Worm (Caenorhabditis elegans) whole organism, young adult: ENCODE measurements around the gene txt-10.

ENCODE experiments used
- B0019.2 ChIP-seq: fragments of 200-800 bp; sonication (Bioruptor generic); conservative IDR thresholded peaks from 2 replicates; pipeline ENCODE4 v1.3.6; 2022; ENCODE audit warnings: missing genetic modification reagents, missing genetic modification characterization, missing compliant biosample characterization
- B0035.1 ChIP-seq: sonication (generic microtip); optimal IDR thresholded peaks from 2 replicates; lab custom pipeline; 2016; ENCODE audit warnings: missing genetic modification characterization, mild to moderate bottlenecking, missing compliant biosample characterization, missing genotype, missing genetic modification reagents
- C17E4.6 ChIP-seq: fragments of 200-800 bp; sonication (Bioruptor generic); IDR thresholded peaks from 2 replicates; pipeline ENCODE4 v1.3.6; 2022; ENCODE audit warnings: missing genetic modification reagents, missing genetic modification characterization, missing compliant biosample characterization
- F23B12.7 ChIP-seq: sonication (generic microtip); optimal IDR thresholded peaks from 2 replicates; lab custom pipeline; 2017; ENCODE audit warnings: missing genetic modification characterization, mild to moderate bottlenecking, missing compliant biosample characterization, antibody characterized with exemption, moderate library complexity; ENCODE audit not compliant: insufficient read depth
- F37B4.10 ChIP-seq: fragments of 200-800 bp; sonication (Bioruptor generic); IDR thresholded peaks from 2 replicates; pipeline ENCODE4 v1.3.6; 2022; ENCODE audit warnings: missing genetic modification characterization, missing compliant biosample characterization
- F52B5.7 ChIP-seq: sonication (generic microtip); optimal IDR thresholded peaks from 2 replicates; lab custom pipeline; 2016; ENCODE audit warnings: mild to moderate bottlenecking, missing genetic modification characterization, missing compliant biosample characterization
- F57C9.4 ChIP-seq: sonication (generic microtip); optimal IDR thresholded peaks from 2 replicates; lab custom pipeline; 2017; ENCODE audit warnings: mild to moderate bottlenecking, missing genetic modification characterization, missing compliant biosample characterization
- K12H6.12 ChIP-seq: fragments of 200-800 bp; sonication (Bioruptor generic); optimal IDR thresholded peaks from 2 replicates; lab custom pipeline; 2018; ENCODE audit warnings: mild to moderate bottlenecking, missing genetic modification characterization, missing compliant biosample characterization
- Y53G8AR.9 ChIP-seq: fragments of 200-800 bp; sonication (Bioruptor generic); conservative IDR thresholded peaks from 2 replicates; pipeline ENCODE4 v1.3.6; 2022; ENCODE audit warnings: missing genetic modification reagents, missing genetic modification characterization, missing compliant biosample characterization
- ama-1 ChIP-seq, 3 experiments: fragments of 150-350 bp in 1 of 3; sonication (generic microtip) in 2 of 3; optimal IDR thresholded peaks; 2 replicates each; lab custom pipeline; 2014 to 2018; ENCODE audit warnings: missing biosample characterization in 2 of 3, missing genetic modification characterization in 2 of 3, missing genetic modification reagents in 2 of 3
- athp-1 ChIP-seq: sonication (generic microtip); optimal IDR thresholded peaks from 2 replicates; lab custom pipeline; 2017; ENCODE audit warnings: mild to moderate bottlenecking, missing genetic modification characterization, missing compliant biosample characterization
- attf-6 ChIP-seq: fragments of 200-800 bp; sonication (Bioruptor generic); IDR thresholded peaks from 2 replicates; pipeline ENCODE4 v1.3.6; 2022; ENCODE audit warnings: missing genetic modification reagents, missing genetic modification characterization, missing compliant biosample characterization
- ceh-100 ChIP-seq: fragments of 200-800 bp; sonication (Bioruptor generic); IDR thresholded peaks from 2 replicates; pipeline ENCODE4 v1.3.6; 2022; ENCODE audit warnings: missing genetic modification reagents, missing genetic modification characterization, missing compliant biosample characterization
- ceh-58 ChIP-seq: fragments of 200-800 bp; sonication (Bioruptor generic); IDR thresholded peaks from 2 replicates; pipeline ENCODE4 v1.3.6; 2022; ENCODE audit warnings: missing genetic modification characterization, missing compliant biosample characterization
- ceh-91 ChIP-seq: fragments of 200-800 bp; sonication (Bioruptor generic); IDR thresholded peaks from 2 replicates; pipeline ENCODE4 v1.3.6; 2022; ENCODE audit warnings: missing genetic modification reagents, missing genetic modification characterization, missing compliant biosample characterization
- chd-7 ChIP-seq: sonication (generic microtip); optimal IDR thresholded peaks from 2 replicates; lab custom pipeline; 2016; ENCODE audit warnings: mild to moderate bottlenecking, missing genetic modification characterization, moderate library complexity, missing compliant biosample characterization
- dpff-1 ChIP-seq: sonication (generic microtip); optimal IDR thresholded peaks from 2 replicates; lab custom pipeline; 2017; ENCODE audit warnings: mild to moderate bottlenecking, missing genetic modification characterization, missing compliant biosample characterization
- egl-44 ChIP-seq: fragments of 200-800 bp; sonication (Bioruptor generic); IDR thresholded peaks from 2 replicates; pipeline ENCODE4 v1.3.6; 2022; ENCODE audit warnings: missing genetic modification reagents, missing genetic modification characterization, missing compliant biosample characterization
- let-526 ChIP-seq: fragments of 200-800 bp; sonication (Bioruptor generic); IDR thresholded peaks from 2 replicates; pipeline ENCODE4 v1.3.6; 2022; ENCODE audit warnings: missing genetic modification reagents, missing genetic modification characterization, missing compliant biosample characterization
- lin-35 ChIP-seq, 3 experiments: fragments of 150-350 bp in 2 of 3; sonication (generic microtip) in 1 of 3; optimal IDR thresholded peaks; 2 replicates each; lab custom pipeline; 2014 to 2018; ENCODE audit warnings: missing biosample characterization in 3 of 3, missing genetic modification characterization in 3 of 3, missing genetic modification reagents in 3 of 3
- lsl-1 ChIP-seq: fragments of 200-800 bp; sonication (Bioruptor generic); optimal IDR thresholded peaks from 2 replicates; lab custom pipeline; 2018; ENCODE audit warnings: mild to moderate bottlenecking, missing genetic modification characterization, moderate library complexity, missing compliant biosample characterization
- madf-10 ChIP-seq: sonication (generic microtip); optimal IDR thresholded peaks from 2 replicates; lab custom pipeline; 2016; ENCODE audit warnings: mild to moderate bottlenecking, missing genetic modification characterization, missing compliant biosample characterization
- mcd-1 ChIP-seq: fragments of 200-800 bp; sonication (Bioruptor generic); IDR thresholded peaks from 2 replicates; pipeline ENCODE4 v1.3.6; 2022; ENCODE audit warnings: missing genetic modification reagents, missing genetic modification characterization, missing compliant biosample characterization
- nfya-2 ChIP-seq: fragments of 200-800 bp; sonication (Bioruptor generic); IDR thresholded peaks from 2 replicates; pipeline ENCODE4 v1.3.6; 2022; ENCODE audit warnings: missing genetic modification reagents, missing genetic modification characterization, missing compliant biosample characterization
- nhr-120 ChIP-seq: fragments of 200-800 bp; sonication (Bioruptor generic); IDR thresholded peaks from 2 replicates; pipeline ENCODE4 v1.3.6; 2022; ENCODE audit warnings: missing genetic modification characterization, missing compliant biosample characterization
- nhr-179 ChIP-seq: sonication (generic microtip); optimal IDR thresholded peaks from 2 replicates; lab custom pipeline; 2016; ENCODE audit warnings: mild to moderate bottlenecking, missing genetic modification characterization, missing compliant biosample characterization
- pha-4 ChIP-seq: fragments of 150-350 bp; sonication (generic microtip); optimal IDR thresholded peaks from 2 replicates; lab custom pipeline; 2014; ENCODE audit warnings: missing biosample characterization, missing genetic modification reagents, missing genetic modification characterization
- rec-8 ChIP-seq, 2 experiments: sonication (generic microtip); optimal IDR thresholded peaks; 2 replicates each; lab custom pipeline; 2016; ENCODE audit warnings: mild to moderate bottlenecking in 2 of 2, missing genetic modification characterization in 2 of 2, missing genetic modification reagents in 2 of 2, missing genotype in 2 of 2, missing biosample characterization in 1 of 2, missing compliant biosample characterization in 1 of 2, moderate library complexity in 1 of 2
- repo-1 ChIP-seq: sonication (generic microtip); optimal IDR thresholded peaks from 2 replicates; lab custom pipeline; 2017; ENCODE audit warnings: mild to moderate bottlenecking, missing genetic modification characterization, missing compliant biosample characterization
- zfh-2 ChIP-seq: fragments of 200-800 bp; sonication (Bioruptor generic); conservative IDR thresholded peaks from 2 replicates; pipeline ENCODE4 v1.3.6; 2022; ENCODE audit warnings: missing genetic modification reagents, missing genetic modification characterization, missing compliant biosample characterization
- zim-3 ChIP-seq: sonication (generic microtip); optimal IDR thresholded peaks from 2 replicates; lab custom pipeline; 2017; ENCODE audit warnings: mild to moderate bottlenecking, missing genetic modification characterization, moderate library complexity, missing compliant biosample characterization
- ztf-22 ChIP-seq: fragments of 200-800 bp; sonication (Bioruptor generic); optimal IDR thresholded peaks from 2 replicates; lab custom pipeline; 2018; ENCODE audit warnings: mild to moderate bottlenecking, missing genetic modification characterization, moderate library complexity, missing compliant biosample characterization

txt-10 gene

ce11 chrV:10516702-10517101 lies 15.9 kb downstream of the txt-10 start:
- TF ChIP-seq let-526 (GFP tag; lab: Robert Waterston, UW): no peak
- TF ChIP-seq ztf-22 (GFP tag; lab: Kevin White, UChicago): no peak
- TF ChIP-seq K12H6.12 (tag; lab: Kevin White, UChicago): no peak
- TF ChIP-seq zfh-2 (GFP tag; lab: Robert Waterston, UW): no peak
- TF ChIP-seq nhr-120 (GFP tag; lab: Robert Waterston, UW): no peak
- TF ChIP-seq F37B4.10 (GFP tag; lab: Robert Waterston, UW): no peak
- TF ChIP-seq repo-1 (tag; lab: Kevin White, UChicago): no peak
- no peak for TF ChIP-seq B0035.1 (tag; lab: Kevin White, UChicago)
- TF ChIP-seq nfya-2 (GFP tag; lab: Robert Waterston, UW): no peak
- TF ChIP-seq rec-8 (tag; optimal IDR thresholded peaks at IDR 0.05; lab: Kevin White, UChicago): no peak
- TF ChIP-seq nhr-179 (tag; lab: Kevin White, UChicago): no peak
- TF ChIP-seq ceh-91 (GFP tag; lab: Robert Waterston, UW): no peak

- no peak for TF ChIP-seq athp-1 (tag; lab: Kevin White, UChicago)
- TF ChIP-seq pha-4: no peak
- no peak for TF ChIP-seq ceh-58 (GFP tag; lab: Robert Waterston, UW)
- no peak for TF ChIP-seq F23B12.7 (tag; lab: Kevin White, UChicago)
- TF ChIP-seq madf-10 (tag; lab: Kevin White, UChicago): no peak
- no peak for TF ChIP-seq chd-7 (tag; lab: Kevin White, UChicago)
- TF ChIP-seq dpff-1 (tag; lab: Kevin White, UChicago): no peak
- no peak for TF ChIP-seq F52B5.7
- no peak for TF ChIP-seq zim-3 (tag; lab: Kevin White, UChicago)
- TF ChIP-seq egl-44 (GFP tag; lab: Robert Waterston, UW): no peak
- TF ChIP-seq F57C9.4 (tag; lab: Kevin White, UChicago): no peak
- no peak for TF ChIP-seq ceh-100 (GFP tag; lab: Robert Waterston, UW)
- no peak for TF ChIP-seq lsl-1 (GFP tag; lab: Kevin White, UChicago)
Measured at ce11 chrV:10514271-10514670, 18.4 kb downstream of the txt-10 start, which contains the start of gene dmsr-8. TSS of gene dmsr-8 (minus strand) at chrV:10514371.

DNA sequence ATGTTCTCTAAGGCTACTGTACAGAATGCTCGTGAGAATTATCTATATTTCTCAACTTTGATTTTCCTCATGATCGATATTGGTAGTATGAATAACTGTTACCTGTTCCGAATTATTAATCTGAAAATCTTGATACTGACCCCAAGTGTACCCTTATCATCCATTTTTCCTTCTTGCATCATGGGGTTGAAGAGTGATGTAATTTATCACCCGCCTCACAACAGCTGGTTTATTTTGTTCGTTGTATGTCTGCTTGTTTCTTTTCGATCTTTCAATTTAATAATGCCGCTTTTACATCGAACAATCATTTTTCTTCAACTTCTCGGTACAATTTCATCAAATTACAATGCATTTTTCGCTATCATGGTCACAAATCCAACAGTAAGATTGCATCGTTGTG lies 23.8 kb downstream of the txt-10 start, which contains the start of gene C35A5.6:
C35A5.6 (plus strand) TSS at position 283 of the 400 bp plus-strand sequence.
- no peak for TF ChIP-seq B0019.2 (GFP tag; lab: Robert Waterston, UW)
- TF ChIP-seq ama-1 (optimal IDR thresholded peaks at IDR 0.05; lab: Kevin White, UChicago): no peak
- TF ChIP-seq ama-1 (GFP tag; optimal IDR thresholded peaks at IDR 0.05; lab: Kevin White, UChicago): no peak
- TF ChIP-seq C17E4.6 (GFP tag; lab: Robert Waterston, UW): no peak
- TF ChIP-seq, all 124 proteins: peak for 0

DNA sequence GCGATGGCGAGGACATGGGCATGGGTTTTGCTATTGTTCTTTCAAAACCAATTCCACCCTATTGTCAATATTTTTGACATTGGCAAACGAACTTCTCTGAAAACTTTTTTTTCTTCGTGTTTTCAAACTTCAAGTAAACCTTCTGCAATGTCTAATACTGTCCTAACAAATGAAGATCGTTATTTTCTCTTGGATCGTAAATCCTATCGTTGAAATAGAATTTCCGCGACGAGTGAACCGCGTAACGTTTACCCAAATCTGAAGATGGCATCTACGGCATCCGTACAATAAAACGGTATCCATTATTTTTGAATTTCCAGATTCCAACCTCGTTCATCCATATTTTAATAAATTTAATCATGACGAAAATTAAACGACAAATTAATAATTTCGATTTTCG lies 27.1 kb downstream of the txt-10 start, which contains the start of gene C35A5.5:
C35A5.5 (plus strand) TSS at position 301 of the 400 bp plus-strand sequence.
- TF ChIP-seq attf-6 (GFP tag; lab: Robert Waterston, UW) (no peak), lin-35 (GFP tag; optimal IDR thresholded peaks at IDR 0.05; lab: Kevin White, UChicago) (no peak), mcd-1 (GFP tag; lab: Robert Waterston, UW) (no peak), Y53G8AR.9 (no peak), lsl-1 (GFP tag; lab: Kevin White, UChicago) (no peak)
